Fruit fly (Drosophila melanogaster): ENCODE results near the gene CG9682.

DNA sequence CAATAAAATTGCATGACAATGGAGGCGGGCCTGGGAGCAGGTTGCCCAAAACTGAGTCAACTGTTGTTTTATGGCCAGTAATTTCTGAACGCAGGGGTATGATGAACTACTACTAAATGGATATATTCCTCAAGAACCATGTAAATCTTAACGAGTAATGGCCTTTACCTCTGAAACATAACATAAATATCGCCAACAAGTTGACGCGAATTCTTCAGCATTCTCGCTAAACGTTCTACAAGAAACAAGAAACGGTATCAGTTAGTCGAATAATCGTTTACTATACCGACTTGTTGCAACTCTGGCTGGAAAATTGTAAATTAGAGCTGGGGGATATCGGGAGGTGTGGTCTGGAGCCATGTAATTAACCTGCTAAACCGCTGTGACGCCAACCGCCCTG, 18.0 kb downstream of the CG9682 start:
- TF ChIP-seq CTCF (optimal IDR thresholded peaks at IDR 0.05) (no peak), CG8478 (optimal IDR thresholded peaks at IDR 0.05) (no peak)

Measured in S2 (cell line).